Worm (Caenorhabditis elegans) whole organism, mixed stage, embryonic: Measurements from ENCODE around the gene mec-15.

ENCODE experiments used
- blmp-1 ChIP-seq: fragments of 150-350 bp; optimal IDR thresholded peaks from 2 replicates; lab custom pipeline; 2014; ENCODE audit warnings: missing biosample characterization, missing genetic modification characterization
- ceh-43 ChIP-seq: fragments of 200-800 bp; sonication (Bioruptor generic); optimal IDR thresholded peaks from 2 replicates; lab custom pipeline; 2018; ENCODE audit warnings: mild to moderate bottlenecking, missing genetic modification characterization, moderate library complexity, missing compliant biosample characterization
- ceh-83 ChIP-seq: fragments of 200-800 bp; sonication (Bioruptor generic); optimal IDR thresholded peaks from 2 replicates; lab custom pipeline; 2018; ENCODE audit warnings: mild to moderate bottlenecking, missing genetic modification characterization, missing compliant biosample characterization
- elt-1 ChIP-seq: sonication (generic microtip); optimal IDR thresholded peaks from 2 replicates; lab custom pipeline; 2017; ENCODE audit warnings: missing genetic modification characterization, mild to moderate bottlenecking, missing compliant biosample characterization, antibody characterized with exemption, moderate library complexity, borderline replicate concordance; ENCODE audit not compliant: insufficient read depth
- flh-1 ChIP-seq: fragments of 200-800 bp; sonication (Bioruptor generic); optimal IDR thresholded peaks from 2 replicates; lab custom pipeline; 2018; ENCODE audit warnings: mild to moderate bottlenecking, missing genetic modification characterization, moderate library complexity, missing compliant biosample characterization
- ham-2 ChIP-seq: fragments of 200-800 bp; sonication (Bioruptor generic); optimal IDR thresholded peaks from 2 replicates; lab custom pipeline; 2018; ENCODE audit warnings: mild to moderate bottlenecking, missing genetic modification characterization, missing compliant biosample characterization
- lin-13 ChIP-seq: fragments of 150-350 bp; optimal IDR thresholded peaks from 2 replicates; lab custom pipeline; 2014; ENCODE audit warnings: missing biosample characterization, missing genetic modification characterization
- nhr-12 ChIP-seq: fragments of 150-350 bp; optimal IDR thresholded peaks from 2 replicates; lab custom pipeline; 2014; ENCODE audit warnings: missing biosample characterization, missing genetic modification characterization
- nhr-237 ChIP-seq: fragments of 150-350 bp; optimal IDR thresholded peaks from 2 replicates; lab custom pipeline; 2014; ENCODE audit warnings: missing biosample characterization, missing genetic modification characterization
- nhr-76 ChIP-seq: sonication (generic microtip); optimal IDR thresholded peaks from 2 replicates; lab custom pipeline; 2017; ENCODE audit warnings: missing biosample characterization, missing genetic modification characterization
- pha-4 ChIP-seq: fragments of 150-350 bp; optimal IDR thresholded peaks from 2 replicates; lab custom pipeline; 2018; ENCODE audit warnings: missing biosample characterization, missing genetic modification reagents, missing genetic modification characterization
- snpc-4 ChIP-seq: fragments of 150-350 bp; optimal IDR thresholded peaks from 2 replicates; lab custom pipeline; 2014; ENCODE audit warnings: missing biosample characterization, missing genetic modification characterization
- unc-62 ChIP-seq: fragments of 150-350 bp; optimal IDR thresholded peaks from 2 replicates; lab custom pipeline; 2014; ENCODE audit warnings: missing biosample characterization, missing genetic modification reagents, missing genetic modification characterization
- ztf-11 ChIP-seq: fragments of 150-350 bp; optimal IDR thresholded peaks from 2 replicates; lab custom pipeline; 2014; ENCODE audit warnings: missing biosample characterization, missing genetic modification characterization

DNA sequence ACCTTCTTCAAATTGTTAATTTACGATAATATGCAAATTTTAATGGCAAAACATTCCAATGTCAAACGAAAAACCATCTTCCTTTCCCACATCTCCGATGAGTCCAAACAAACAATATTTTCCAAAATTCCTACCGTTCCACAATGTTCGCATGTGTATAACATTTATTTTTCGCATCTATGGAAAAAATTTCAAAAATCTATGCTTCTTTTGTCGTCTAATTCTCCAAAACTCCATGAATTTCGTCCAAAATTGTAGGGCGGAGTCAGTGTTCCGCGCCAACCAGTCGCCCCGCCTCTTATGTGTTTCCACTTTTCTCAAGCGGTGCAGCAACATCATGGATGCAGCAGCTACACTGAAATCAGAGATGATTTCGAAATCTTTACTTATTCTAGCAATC, 8.5 kb downstream of the mec-15 start, which contains the start of gene T01E8.8:
- TF ChIP-seq pha-4 (tag; lab: Kevin White, UChicago) (no peak), lin-13 (tag; lab: Kevin White, UChicago) (no peak), flh-1 (GFP tag; lab: Kevin White, UChicago) (no peak), unc-62 (GFP tag; lab: Kevin White, UChicago) (no peak), nhr-76 (no peak), blmp-1 (tag; lab: Kevin White, UChicago) (no peak), nhr-12 (no peak), snpc-4 (no peak), ceh-43 (GFP tag; lab: Kevin White, UChicago) (no peak), ztf-11 (tag; lab: Kevin White, UChicago) (no peak), nhr-237 (tag; lab: Kevin White, UChicago) (no peak), ceh-83 (GFP tag; lab: Kevin White, UChicago) (no peak), ham-2 (no peak), elt-1 (tag; lab: Kevin White, UChicago) (no peak)
